Worm (Caenorhabditis elegans): ENCODE data around the gene F25H9.7.

ce11 chrV:13426764-13427163 is 41.4 kb upstream of the F25H9.7 start, which contains the start of gene srd-18:
- no peak for TF ChIP-seq R02D3.7 (tag; optimal IDR thresholded peaks at IDR 0.05)
- TF ChIP-seq egl-27 (tag; optimal IDR thresholded peaks at IDR 0.05): no peak
- no peak for TF ChIP-seq ceh-82 (tag; optimal IDR thresholded peaks at IDR 0.05)
- no peak for TF ChIP-seq elt-1 (tag; optimal IDR thresholded peaks at IDR 0.05)

Data from whole organism, L2 larva.